Worm (Caenorhabditis elegans): ENCODE results near the gene T10F2.2.
A peak's percentile ranks its signal among the peaks of the same experiment; 100 is the strongest.

Gene T10F2.2

ce11 chrIII:5172470-5172869 lies 7.4 kb upstream of the T10F2.2 start, which contains the start of gene K10D2.5:
K10D2.5 (plus strand) TSS chrIII:5172720.
- TF ChIP-seq hmg-11 (tag; optimal IDR thresholded peaks at IDR 0.05) (peak; percentile 44), nhr-76 (tag; optimal IDR thresholded peaks at IDR 0.05) (no peak), lin-15B (tag; optimal IDR thresholded peaks at IDR 0.05) (peak; percentile 99), eor-1 (tag; optimal IDR thresholded peaks at IDR 0.05) (no peak), skn-1 (tag; optimal IDR thresholded peaks at IDR 0.05) (peak; percentile 79), elt-2 (tag; optimal IDR thresholded peaks at IDR 0.05) (peak; percentile 55), pha-4 (tag; optimal IDR thresholded peaks at IDR 0.05) (peak; percentile 91), egl-27 (tag; optimal IDR thresholded peaks at IDR 0.05) (peak; percentile 0), R02D3.7 (tag; optimal IDR thresholded peaks at IDR 0.05) (peak; percentile 84), ceh-82 (tag; optimal IDR thresholded peaks at IDR 0.05) (peak; percentile 70), snpc-4 (tag; optimal IDR thresholded peaks at IDR 0.05) (peak; percentile 89), ama-1 (optimal IDR thresholded peaks at IDR 0.05) (peak; percentile 46), nhr-23 (tag; optimal IDR thresholded peaks at IDR 0.05) (peak; percentile 90), jun-1 (tag; optimal IDR thresholded peaks at IDR 0.05) (peak; percentile 49), pqm-1 (tag; optimal IDR thresholded peaks at IDR 0.05) (peak; percentile 58), ceh-16 (tag; optimal IDR thresholded peaks at IDR 0.05) (no peak), nfya-1 (tag; optimal IDR thresholded peaks at IDR 0.05; ENCODE audit: insufficient read depth) (peak; percentile 88), tbx-2 (tag; optimal IDR thresholded peaks at IDR 0.05) (peak; percentile 14), daf-12 (tag; optimal IDR thresholded peaks at IDR 0.05) (no peak), egl-5 (tag; optimal IDR thresholded peaks at IDR 0.05) (peak; percentile 74), unc-39 (tag; optimal IDR thresholded peaks at IDR 0.05) (no peak), lsy-12 (tag; optimal IDR thresholded peaks at IDR 0.05) (peak; percentile 85), aly-2 (tag; optimal IDR thresholded peaks at IDR 0.05) (no peak), nhr-11 (tag; optimal IDR thresholded peaks at IDR 0.05) (peak; percentile 74), nhr-25 (tag; optimal IDR thresholded peaks at IDR 0.05) (peak; percentile 89), unc-62 (GFP tag; optimal IDR thresholded peaks at IDR 0.05) (no peak), elt-3 (tag; optimal IDR thresholded peaks at IDR 0.05) (peak in 1 of 3 experiments; percentile 7), nhr-28 (tag; optimal IDR thresholded peaks at IDR 0.05) (no peak), sea-2 (GFP tag; optimal IDR thresholded peaks at IDR 0.05) (no peak), lin-39 (tag; optimal IDR thresholded peaks at IDR 0.05) (peak; percentile 95), nhr-77 (tag; optimal IDR thresholded peaks at IDR 0.05) (peak; percentile 39), ceh-28 (tag; optimal IDR thresholded peaks at IDR 0.05) (peak; percentile 73), nhr-12 (tag; optimal IDR thresholded peaks at IDR 0.05) (no peak), fos-1 (tag; optimal IDR thresholded peaks at IDR 0.05) (no peak), fkh-10 (GFP tag; optimal IDR thresholded peaks at IDR 0.05) (peak; percentile 69), nhr-43 (tag; optimal IDR thresholded peaks at IDR 0.05; ENCODE audit: poor library complexity, severe bottlenecking) (peak; percentile 95)

ce11 chrIII:5171945-5172344 lies 6.8 kb upstream of the T10F2.2 start, which contains the start of gene prp-19:
prp-19 (minus strand) TSS chrIII:5172045.
- TF ChIP-seq nfya-1 (tag; optimal IDR thresholded peaks at IDR 0.05; ENCODE audit: insufficient read depth) (no peak), skn-1 (tag; optimal IDR thresholded peaks at IDR 0.05) (no peak), unc-39 (tag; optimal IDR thresholded peaks at IDR 0.05) (no peak)

- no peak for TF ChIP-seq ceh-82 (tag; optimal IDR thresholded peaks at IDR 0.05)
- TF ChIP-seq hmg-11 (tag; optimal IDR thresholded peaks at IDR 0.05): no peak
- TF ChIP-seq egl-27 (tag; optimal IDR thresholded peaks at IDR 0.05): no peak
Observed at ce11 chrIII:5169699-5170098, 4.6 kb upstream of the T10F2.2 start, which contains the start of gene ulp-1. ulp-1 (minus strand) TSS chrIII:5169799.

- TF ChIP-seq nhr-25 (tag; optimal IDR thresholded peaks at IDR 0.05): peak; percentile 29
- no peak for TF ChIP-seq skn-1 (tag; optimal IDR thresholded peaks at IDR 0.05)
- peak; percentile 68 for TF ChIP-seq nhr-43 (tag; optimal IDR thresholded peaks at IDR 0.05; ENCODE audit: poor library complexity, severe bottlenecking)
Observed at ce11 chrIII:5165745-5166144, 634 bp upstream of the T10F2.2 start.

All from whole organism, L3 larva.